Worm (Caenorhabditis elegans): ENCODE data around the gene sri-73.

sri-73 gene

ce11 chrV:578977-579376, 13.1 kb upstream of the sri-73 start, which contains the start of gene K06H6.4 (continued):
- no peak for TF ChIP-seq hlh-12 (tag; optimal IDR thresholded peaks at IDR 0.05)

ce11 chrV:576918-577317, 11.0 kb upstream of the sri-73 start:
- no peak for TF ChIP-seq ztf-22 (GFP tag; optimal IDR thresholded peaks at IDR 0.05)
- no peak for TF ChIP-seq fkh-3 (tag; optimal IDR thresholded peaks at IDR 0.05)
- no peak for TF ChIP-seq tbp1 (GFP tag; optimal IDR thresholded peaks at IDR 0.05)
- no peak for TF ChIP-seq dpl-1 (GFP tag; optimal IDR thresholded peaks at IDR 0.05)
- TF ChIP-seq zfh-2 (GFP tag; conservative IDR thresholded peaks at IDR 0.05), result no peak
- no peak for TF ChIP-seq hlh-26 (GFP tag; conservative IDR thresholded peaks at IDR 0.05)
- no peak for TF ChIP-seq let-607 (tag; optimal IDR thresholded peaks at IDR 0.05)
- no peak for TF ChIP-seq K11D2.4 (GFP tag; IDR thresholded peaks at IDR 0.05)
- no peak for TF ChIP-seq T26A5.8 (tag; optimal IDR thresholded peaks at IDR 0.05)
- TF ChIP-seq D2030.7 (GFP tag; IDR thresholded peaks at IDR 0.05), result no peak
- TF ChIP-seq dox-1 (GFP tag; IDR thresholded peaks at IDR 0.05), result no peak
- TF ChIP-seq T07F8.4 (tag; optimal IDR thresholded peaks at IDR 0.05), result no peak
- no peak for TF ChIP-seq lin-35 (GFP tag; optimal IDR thresholded peaks at IDR 0.05)
- TF ChIP-seq sptf-2 (GFP tag; optimal IDR thresholded peaks at IDR 0.05), result no peak
- no peak for TF ChIP-seq lin-54 (GFP tag; optimal IDR thresholded peaks at IDR 0.05)

ce11 chrV:576070-576469, 10.2 kb upstream of the sri-73 start, which contains the start of gene K06H6.5:
TSS of gene K06H6.5 (plus strand) at chrV:576370.
- no peak for TF ChIP-seq B0019.2 (GFP tag; conservative IDR thresholded peaks at IDR 0.05)
- no peak for TF ChIP-seq B0261.1 (tag; optimal IDR thresholded peaks at IDR 0.05)
- TF ChIP-seq hlh-12 (tag; optimal IDR thresholded peaks at IDR 0.05), result no peak
- TF ChIP-seq him-1 (tag; optimal IDR thresholded peaks at IDR 0.05), result no peak
- TF ChIP-seq cebp-2 (GFP tag; IDR thresholded peaks at IDR 0.05), result no peak
- no peak for TF ChIP-seq unc-62 (GFP tag; optimal IDR thresholded peaks at IDR 0.05)
- no peak for TF ChIP-seq F37B4.10 (GFP tag; IDR thresholded peaks at IDR 0.05)
- TF ChIP-seq bed-1 (GFP tag; IDR thresholded peaks at IDR 0.05), result no peak
- no peak for TF ChIP-seq F52B5.7 (tag; optimal IDR thresholded peaks at IDR 0.05)
- no peak for TF ChIP-seq lin-35 (GFP tag; optimal IDR thresholded peaks at IDR 0.05)
- TF ChIP-seq athp-1 (tag; optimal IDR thresholded peaks at IDR 0.05), result no peak
- TF ChIP-seq F39B2.1 (GFP tag; IDR thresholded peaks at IDR 0.05), result no peak
- TF ChIP-seq dpff-1 (tag; optimal IDR thresholded peaks at IDR 0.05), result no peak
- no peak for TF ChIP-seq T26A5.8 (tag; optimal IDR thresholded peaks at IDR 0.05)
- no peak for TF ChIP-seq cebp-1 (GFP tag; IDR thresholded peaks at IDR 0.05)
- TF ChIP-seq cebp-1 (tag; optimal IDR thresholded peaks at IDR 0.05), result no peak
- TF ChIP-seq T07F8.4 (tag; optimal IDR thresholded peaks at IDR 0.05), result no peak
- no peak for TF ChIP-seq ztf-6 (GFP tag; IDR thresholded peaks at IDR 0.05)

ce11 chrV:574639-575038, 8.8 kb upstream of the sri-73 start, which contains the start of gene C14C6.13:
TSS of gene C14C6.13 (minus strand) at chrV:574739.
- TF ChIP-seq nhr-27 (tag; optimal IDR thresholded peaks at IDR 0.05) (no peak), zfh-2 (GFP tag; conservative IDR thresholded peaks at IDR 0.05) (no peak), lin-26 (GFP tag; IDR thresholded peaks at IDR 0.05) (no peak), cebp-2 (GFP tag; IDR thresholded peaks at IDR 0.05) (no peak), F57A8.1 (GFP tag; optimal IDR thresholded peaks at IDR 0.05) (no peak), lsy-27 (tag; optimal IDR thresholded peaks at IDR 0.05; ENCODE audit: borderline replicate concordance, insufficient read depth) (no peak), ets-4 (GFP tag; optimal IDR thresholded peaks at IDR 0.05) (no peak), D2030.7 (GFP tag; IDR thresholded peaks at IDR 0.05) (no peak), F57C9.4 (tag; optimal IDR thresholded peaks at IDR 0.05) (no peak), F10E7.11 (tag; optimal IDR thresholded peaks at IDR 0.05) (no peak), ekl-4 (GFP tag; IDR thresholded peaks at IDR 0.05) (no peak), mxl-1 (tag; optimal IDR thresholded peaks at IDR 0.05) (no peak), madf-8 (GFP tag; conservative IDR thresholded peaks at IDR 0.05) (no peak), K12H6.12 (tag; optimal IDR thresholded peaks at IDR 0.05) (no peak)

All from whole organism, young adult.